Worm (Caenorhabditis elegans) whole organism, mixed stage, embryonic: ENCODE results near the gene gldi-4.
A peak's percentile ranks its signal among the peaks of the same experiment; 100 is the strongest.

ENCODE experiments used
- M03D4.4 ChIP-seq: sonication (generic microtip); optimal IDR thresholded peaks from 2 replicates; lab custom pipeline; 2017; ENCODE audit warnings: mild to moderate bottlenecking, missing genetic modification characterization, missing compliant biosample characterization
- bed-3 ChIP-seq: fragments of 200-800 bp; sonication (Bioruptor generic); optimal IDR thresholded peaks from 3 replicates; lab custom pipeline; 2018; ENCODE audit warnings: mild to moderate bottlenecking, missing genetic modification characterization, moderate library complexity, missing compliant biosample characterization
- ceh-39 ChIP-seq: fragments of 150-350 bp; optimal IDR thresholded peaks from 2 replicates; lab custom pipeline; 2014; ENCODE audit warnings: missing biosample characterization, missing genetic modification characterization
- ceh-43 ChIP-seq: fragments of 200-800 bp; sonication (Bioruptor generic); optimal IDR thresholded peaks from 2 replicates; lab custom pipeline; 2018; ENCODE audit warnings: mild to moderate bottlenecking, missing genetic modification characterization, moderate library complexity, missing compliant biosample characterization
- ceh-83 ChIP-seq: fragments of 200-800 bp; sonication (Bioruptor generic); optimal IDR thresholded peaks from 2 replicates; lab custom pipeline; 2018; ENCODE audit warnings: mild to moderate bottlenecking, missing genetic modification characterization, missing compliant biosample characterization
- ces-1 ChIP-seq: fragments of 150-350 bp; optimal IDR thresholded peaks from 2 replicates; lab custom pipeline; 2014; ENCODE audit warnings: missing biosample characterization, missing genetic modification reagents, missing genetic modification characterization
- cnd-1 ChIP-seq: fragments of 200-800 bp; sonication (Bioruptor generic); optimal IDR thresholded peaks from 2 replicates; lab custom pipeline; 2018; ENCODE audit warnings: mild to moderate bottlenecking, missing genetic modification characterization, missing compliant biosample characterization
- drap-1 ChIP-seq: fragments of 200-800 bp; sonication (Bioruptor generic); optimal IDR thresholded peaks from 3 replicates; lab custom pipeline; 2018; ENCODE audit warnings: mild to moderate bottlenecking, missing genetic modification characterization, missing compliant biosample characterization
- elt-1 ChIP-seq: sonication (generic microtip); optimal IDR thresholded peaks from 2 replicates; lab custom pipeline; 2017; ENCODE audit warnings: missing genetic modification characterization, mild to moderate bottlenecking, missing compliant biosample characterization, antibody characterized with exemption, moderate library complexity, borderline replicate concordance; ENCODE audit not compliant: insufficient read depth
- elt-3 ChIP-seq: fragments of 150-350 bp; optimal IDR thresholded peaks from 2 replicates; lab custom pipeline; 2014; ENCODE audit warnings: missing biosample characterization, missing genetic modification characterization
- flh-1 ChIP-seq: fragments of 200-800 bp; sonication (Bioruptor generic); optimal IDR thresholded peaks from 2 replicates; lab custom pipeline; 2018; ENCODE audit warnings: mild to moderate bottlenecking, missing genetic modification characterization, moderate library complexity, missing compliant biosample characterization
- ham-2 ChIP-seq: fragments of 200-800 bp; sonication (Bioruptor generic); optimal IDR thresholded peaks from 2 replicates; lab custom pipeline; 2018; ENCODE audit warnings: mild to moderate bottlenecking, missing genetic modification characterization, missing compliant biosample characterization
- lin-13 ChIP-seq: fragments of 150-350 bp; optimal IDR thresholded peaks from 2 replicates; lab custom pipeline; 2014; ENCODE audit warnings: missing biosample characterization, missing genetic modification characterization
- lsy-2 ChIP-seq: fragments of 150-350 bp; optimal IDR thresholded peaks from 2 replicates; lab custom pipeline; 2014; ENCODE audit warnings: missing biosample characterization, missing genetic modification characterization
- mab-5 ChIP-seq: fragments of 150-350 bp; optimal IDR thresholded peaks from 2 replicates; lab custom pipeline; 2014; ENCODE audit warnings: missing biosample characterization, missing genetic modification characterization
- mep-1 ChIP-seq: fragments of 150-350 bp; optimal IDR thresholded peaks from 2 replicates; lab custom pipeline; 2017; ENCODE audit warnings: missing biosample characterization, missing genetic modification reagents, missing genetic modification characterization, inconsistent platforms
- mls-2 ChIP-seq: sonication (generic microtip); optimal IDR thresholded peaks from 2 replicates; lab custom pipeline; 2016; ENCODE audit warnings: mild to moderate bottlenecking, missing genetic modification characterization, moderate library complexity, missing compliant biosample characterization
- nhr-12 ChIP-seq: fragments of 150-350 bp; optimal IDR thresholded peaks from 2 replicates; lab custom pipeline; 2014; ENCODE audit warnings: missing biosample characterization, missing genetic modification characterization
- nhr-2 ChIP-seq: fragments of 150-350 bp; optimal IDR thresholded peaks from 2 replicates; lab custom pipeline; 2014; ENCODE audit warnings: missing biosample characterization, missing genetic modification characterization
- nhr-237 ChIP-seq: fragments of 150-350 bp; optimal IDR thresholded peaks from 2 replicates; lab custom pipeline; 2014; ENCODE audit warnings: missing biosample characterization, missing genetic modification characterization
- nhr-28 ChIP-seq: fragments of 150-350 bp; optimal IDR thresholded peaks from 2 replicates; lab custom pipeline; 2014; ENCODE audit warnings: missing biosample characterization, missing genetic modification characterization
- nhr-76 ChIP-seq: sonication (generic microtip); optimal IDR thresholded peaks from 2 replicates; lab custom pipeline; 2017; ENCODE audit warnings: missing biosample characterization, missing genetic modification characterization
- sem-2 ChIP-seq: fragments of 200-800 bp; sonication (Bioruptor generic); optimal IDR thresholded peaks from 2 replicates; lab custom pipeline; 2018; ENCODE audit warnings: mild to moderate bottlenecking, missing genetic modification characterization, missing compliant biosample characterization
- sptf-1 ChIP-seq: sonication (generic microtip); optimal IDR thresholded peaks from 2 replicates; lab custom pipeline; 2017; ENCODE audit warnings: mild to moderate bottlenecking, missing genetic modification characterization, moderate library complexity, missing compliant biosample characterization
- tbx-8 ChIP-seq: fragments of 200-800 bp; sonication (Bioruptor generic); optimal IDR thresholded peaks from 2 replicates; lab custom pipeline; 2018; ENCODE audit warnings: mild to moderate bottlenecking, missing genetic modification characterization, moderate library complexity, missing compliant biosample characterization
- unc-120 ChIP-seq: sonication (generic microtip); optimal IDR thresholded peaks from 2 replicates; lab custom pipeline; 2017; ENCODE audit warnings: missing genetic modification characterization, missing compliant biosample characterization; ENCODE audit not compliant: poor library complexity, severe bottlenecking
- unc-39 ChIP-seq: fragments of 150-350 bp; optimal IDR thresholded peaks from 2 replicates; lab custom pipeline; 2014; ENCODE audit warnings: missing biosample characterization, missing genetic modification characterization
- unc-62 ChIP-seq: fragments of 150-350 bp; optimal IDR thresholded peaks from 2 replicates; lab custom pipeline; 2014; ENCODE audit warnings: missing biosample characterization, missing genetic modification reagents, missing genetic modification characterization
- zip-8 ChIP-seq: fragments of 150-350 bp; optimal IDR thresholded peaks from 2 replicates; lab custom pipeline; 2014; ENCODE audit warnings: missing biosample characterization, missing genetic modification characterization
- ztf-11 ChIP-seq: fragments of 150-350 bp; optimal IDR thresholded peaks from 2 replicates; lab custom pipeline; 2014; ENCODE audit warnings: missing biosample characterization, missing genetic modification characterization

Gene gldi-4

ce11 chrIV:7048637-7049245 lies 31.3 kb downstream of the gldi-4 start:
- TF ChIP-seq sptf-1 (tag; lab: Kevin White, UChicago) (no peak), bed-3 (GFP tag; lab: Kevin White, UChicago) (no peak), M03D4.4 (tag; lab: Kevin White, UChicago) (no peak), zip-8 (tag; lab: Kevin White, UChicago) (no peak), unc-39 (no peak)

ce11 chrIV:7049672-7050206 lies 32.3 kb downstream of the gldi-4 start, which contains the start of gene nhr-105:
Gene nhr-105 (plus strand): TSS chrIV:7050156.
- TF ChIP-seq elt-3 (tag; lab: Kevin White, UChicago) (no peak), mab-5 (tag; lab: Kevin White, UChicago) (no peak), nhr-2 (tag; lab: Kevin White, UChicago) (no peak), zip-8 (tag; lab: Kevin White, UChicago) (peak; percentile 18), sptf-1 (tag; lab: Kevin White, UChicago) (no peak), M03D4.4 (tag; lab: Kevin White, UChicago) (no peak), drap-1 (GFP tag; lab: Kevin White, UChicago) (no peak)
- TF ChIP-seq, all 35 proteins: peak for 1

ce11 chrIV:7051515-7051914 lies 34.1 kb downstream of the gldi-4 start:
- TF ChIP-seq nhr-12 (tag; lab: Kevin White, UChicago) (no peak), unc-62 (no peak), ceh-43 (GFP tag; lab: Kevin White, UChicago) (no peak), tbx-8 (GFP tag; lab: Kevin White, UChicago) (no peak), ceh-39 (no peak)
- TF ChIP-seq, all 35 proteins: peak for 0

- TF ChIP-seq elt-3 (tag; lab: Kevin White, UChicago), result no peak
- TF ChIP-seq sptf-1 (tag; lab: Kevin White, UChicago), result no peak
- TF ChIP-seq mab-5 (tag; lab: Kevin White, UChicago), result no peak
- TF ChIP-seq ces-1 (GFP tag; lab: Kevin White, UChicago), result no peak
- TF ChIP-seq mep-1 (tag; lab: Kevin White, UChicago), result no peak
- no peak for TF ChIP-seq bed-3 (GFP tag; lab: Kevin White, UChicago)
- no peak for TF ChIP-seq nhr-237 (tag; lab: Kevin White, UChicago)
- TF ChIP-seq lsy-2 (tag; lab: Kevin White, UChicago), result no peak
- TF ChIP-seq tbx-8 (GFP tag; lab: Kevin White, UChicago), result no peak
- TF ChIP-seq unc-62, result no peak
- TF ChIP-seq lin-13, result no peak
- no peak for TF ChIP-seq ham-2 (GFP tag; lab: Kevin White, UChicago)
- TF ChIP-seq unc-120, result no peak
- TF ChIP-seq sem-2, result no peak
Measured at ce11 chrIV:7052135-7052534, 34.7 kb downstream of the gldi-4 start.

ce11 chrIV:7057677-7058076 lies 40.3 kb downstream of the gldi-4 start, which contains the start of gene srx-50:
Gene srx-50 (plus strand): TSS chrIV:7057977.
- TF ChIP-seq tbx-8 (GFP tag; lab: Kevin White, UChicago), result no peak
- no peak for TF ChIP-seq ceh-83 (GFP tag; lab: Kevin White, UChicago)
- no peak for TF ChIP-seq M03D4.4 (tag; lab: Kevin White, UChicago)

ce11 chrIV:7062697-7063096 lies 45.3 kb downstream of the gldi-4 start:
- no peak for TF ChIP-seq zip-8 (tag; lab: Kevin White, UChicago)
- TF ChIP-seq unc-39, result no peak
- no peak for TF ChIP-seq elt-1 (tag; lab: Kevin White, UChicago)
- TF ChIP-seq cnd-1 (tag; lab: Kevin White, UChicago), result no peak
- no peak for TF ChIP-seq nhr-28 (tag; lab: Kevin White, UChicago)
- TF ChIP-seq mls-2 (tag; lab: Kevin White, UChicago), result no peak
- TF ChIP-seq sem-2, result no peak
- TF ChIP-seq ceh-39, result no peak
- TF ChIP-seq ceh-83 (GFP tag; lab: Kevin White, UChicago), result no peak
- no peak for TF ChIP-seq tbx-8 (GFP tag; lab: Kevin White, UChicago)
- TF ChIP-seq M03D4.4 (tag; lab: Kevin White, UChicago), result no peak
- no peak for TF ChIP-seq nhr-2 (tag; lab: Kevin White, UChicago)
- no peak for TF ChIP-seq lsy-2 (tag; lab: Kevin White, UChicago)
- no peak for TF ChIP-seq sptf-1 (tag; lab: Kevin White, UChicago)
- TF ChIP-seq flh-1, result no peak
- TF ChIP-seq ztf-11, result no peak
- no peak for TF ChIP-seq nhr-76
- TF ChIP-seq unc-62, result no peak
- no peak for TF ChIP-seq elt-3 (tag; lab: Kevin White, UChicago)
- no peak for TF ChIP-seq unc-120
- TF ChIP-seq, all 35 proteins: peak for 0
